Worm (Caenorhabditis elegans): Measurements from ENCODE around the gene F14H3.15.

DNA sequence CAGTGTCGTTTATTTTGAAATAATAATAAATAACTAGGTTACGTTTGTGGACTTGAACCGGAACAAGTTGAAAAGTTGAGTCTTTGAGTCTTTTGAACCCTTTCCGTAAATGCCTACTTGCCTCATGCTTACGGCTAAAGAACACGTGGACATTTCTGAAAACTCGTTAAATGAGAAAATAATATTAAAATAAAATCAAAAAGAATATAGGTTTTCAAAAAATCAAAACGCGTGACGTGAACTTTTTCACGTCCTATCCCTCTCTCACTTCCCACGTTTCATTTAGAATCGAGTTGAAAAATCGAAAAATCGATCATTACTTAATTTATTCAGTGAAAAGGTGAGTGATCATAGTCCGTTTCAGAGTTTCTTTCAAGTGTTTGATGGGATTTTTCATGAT, 10.9 kb downstream of the F14H3.15 start, which contains the start of gene best-12:
- TF ChIP-seq F49E8.2 (tag; optimal IDR thresholded peaks at IDR 0.05; ENCODE audit: borderline replicate concordance): no peak
- TF ChIP-seq ama-1 (optimal IDR thresholded peaks at IDR 0.05): no peak
- TF ChIP-seq snpc-4 (tag; optimal IDR thresholded peaks at IDR 0.05): no peak
- no peak for TF ChIP-seq unc-39 (tag; optimal IDR thresholded peaks at IDR 0.05)
- no peak for TF ChIP-seq daf-16 (GFP tag; optimal IDR thresholded peaks at IDR 0.05)
- TF ChIP-seq daf-16 (tag; optimal IDR thresholded peaks at IDR 0.05): no peak
- no peak for TF ChIP-seq lim-7 (GFP tag; IDR thresholded peaks at IDR 0.05)
- no peak for TF ChIP-seq sdz-12 (GFP tag; optimal IDR thresholded peaks at IDR 0.05)
- TF ChIP-seq mdl-1 (tag; optimal IDR thresholded peaks at IDR 0.05): no peak
- no peak for TF ChIP-seq hif-1 (tag; optimal IDR thresholded peaks at IDR 0.05)
